Fruit fly (Drosophila melanogaster) whole organism, pupa: ENCODE data around the gene CG33791.

ENCODE experiments used
- CG10348 ChIP-seq: fragments of 200-800 bp; sonication (Bioruptor generic); IDR thresholded peaks from 2 replicates; pipeline ENCODE4 v1.3.6; 2022; ENCODE audit warnings: missing biosample characterization, missing genetic modification characterization
- CG12605 ChIP-seq: fragments of 200-800 bp; sonication (Bioruptor generic); IDR thresholded peaks from 2 replicates; pipeline ENCODE4 v1.3.6; 2022; ENCODE audit warnings: missing biosample characterization, missing genetic modification characterization
- CG13204 ChIP-seq: fragments of 200-800 bp; sonication (Bioruptor generic); optimal IDR thresholded peaks from 2 replicates; lab custom pipeline; 2018; ENCODE audit warnings: missing biosample characterization, mild to moderate bottlenecking, missing genetic modification characterization, moderate library complexity
- CG14655 ChIP-seq: fragments of 200-800 bp; sonication (Bioruptor generic); optimal IDR thresholded peaks from 3 replicates; lab custom pipeline; 2017; ENCODE audit warnings: mild to moderate bottlenecking, missing biosample characterization, missing genetic modification reagents, missing genetic modification characterization
- CG15710 ChIP-seq: fragments of 200-800 bp; sonication (Bioruptor generic); optimal IDR thresholded peaks from 2 replicates; lab custom pipeline; 2018; ENCODE audit warnings: missing biosample characterization, mild to moderate bottlenecking, missing genetic modification characterization, moderate library complexity
- CG17806 ChIP-seq: fragments of 200-800 bp; sonication (Bioruptor generic); optimal IDR thresholded peaks from 2 replicates; lab custom pipeline; 2018; ENCODE audit warnings: missing biosample characterization, mild to moderate bottlenecking, missing genetic modification characterization, moderate library complexity
- CG32121 ChIP-seq: fragments of 200-800 bp; sonication (Bioruptor generic); IDR thresholded peaks from 2 replicates; pipeline ENCODE4 v1.3.6; 2022; ENCODE audit warnings: missing biosample characterization, missing genetic modification characterization
- CG34367 ChIP-seq: fragments of 200-800 bp; sonication (Bioruptor generic); optimal IDR thresholded peaks from 2 replicates; lab custom pipeline; 2018; ENCODE audit warnings: missing biosample characterization, mild to moderate bottlenecking, missing genetic modification characterization
- CG4496 ChIP-seq: fragments of 200-800 bp; sonication (Bioruptor generic); IDR thresholded peaks from 3 replicates; pipeline ENCODE4 v1.3.6; 2022; ENCODE audit warnings: missing biosample characterization, missing genetic modification characterization
- CG8159 ChIP-seq: fragments of 200-800 bp; sonication (Bioruptor generic); optimal IDR thresholded peaks from 3 replicates; lab custom pipeline; 2018; ENCODE audit warnings: missing biosample characterization, mild to moderate bottlenecking, missing genetic modification characterization, moderate library complexity
- CG8301 ChIP-seq: fragments of 200-800 bp; sonication (Bioruptor generic); optimal IDR thresholded peaks from 2 replicates; lab custom pipeline; 2018; ENCODE audit warnings: missing biosample characterization, mild to moderate bottlenecking, missing genetic modification characterization
- CG9948 ChIP-seq: fragments of 200-800 bp; sonication (Bioruptor generic); optimal IDR thresholded peaks from 2 replicates; lab custom pipeline; 2018; ENCODE audit warnings: missing biosample characterization, mild to moderate bottlenecking, missing genetic modification characterization, moderate library complexity
- D1 ChIP-seq: fragments of 200-800 bp; sonication (Bioruptor generic); optimal IDR thresholded peaks from 2 replicates; lab custom pipeline; 2018; ENCODE audit warnings: missing biosample characterization, mild to moderate bottlenecking, missing genetic modification characterization, moderate library complexity
- EcR ChIP-seq: fragments of 200-800 bp; sonication (Bioruptor generic); optimal IDR thresholded peaks from 3 replicates; lab custom pipeline; 2019; ENCODE audit warnings: missing biosample characterization, missing genetic modification characterization, mild to moderate bottlenecking, moderate library complexity, missing genetic modification reagents
- Ets98B ChIP-seq: fragments of 200-800 bp; sonication (Bioruptor generic); IDR thresholded peaks from 2 replicates; pipeline ENCODE4 v1.3.6; 2022; ENCODE audit warnings: missing biosample characterization, missing genetic modification characterization
- Pif1A ChIP-seq: fragments of 200-800 bp; sonication (Bioruptor generic); optimal IDR thresholded peaks from 3 replicates; lab custom pipeline; 2016; ENCODE audit warnings: missing biosample characterization, missing genetic modification characterization
- Pif1B ChIP-seq: fragments of 200-800 bp; sonication (Bioruptor generic); optimal IDR thresholded peaks from 3 replicates; lab custom pipeline; 2016; ENCODE audit warnings: missing biosample characterization, missing genetic modification characterization
- Snoo ChIP-seq: fragments of 200-800 bp; sonication (Bioruptor generic); optimal IDR thresholded peaks from 3 replicates; lab custom pipeline; 2017; ENCODE audit warnings: missing biosample characterization, mild to moderate bottlenecking, missing genetic modification characterization, inconsistent platforms
- fd96Ca ChIP-seq: fragments of 200-800 bp; sonication (Bioruptor generic); IDR thresholded peaks from 3 replicates; pipeline ENCODE4 v1.3.6; 2022; ENCODE audit warnings: missing biosample characterization, missing genetic modification characterization
- gl ChIP-seq: fragments of 200-800 bp; sonication (Bioruptor generic); optimal IDR thresholded peaks from 2 replicates; lab custom pipeline; 2018; ENCODE audit warnings: missing biosample characterization, mild to moderate bottlenecking, missing genetic modification characterization
- rn ChIP-seq: fragments of 200-800 bp; sonication (Bioruptor generic); IDR thresholded peaks from 2 replicates; pipeline ENCODE4 v1.3.6; 2022; ENCODE audit warnings: missing biosample characterization, missing genetic modification characterization

CG33791 gene

DNA sequence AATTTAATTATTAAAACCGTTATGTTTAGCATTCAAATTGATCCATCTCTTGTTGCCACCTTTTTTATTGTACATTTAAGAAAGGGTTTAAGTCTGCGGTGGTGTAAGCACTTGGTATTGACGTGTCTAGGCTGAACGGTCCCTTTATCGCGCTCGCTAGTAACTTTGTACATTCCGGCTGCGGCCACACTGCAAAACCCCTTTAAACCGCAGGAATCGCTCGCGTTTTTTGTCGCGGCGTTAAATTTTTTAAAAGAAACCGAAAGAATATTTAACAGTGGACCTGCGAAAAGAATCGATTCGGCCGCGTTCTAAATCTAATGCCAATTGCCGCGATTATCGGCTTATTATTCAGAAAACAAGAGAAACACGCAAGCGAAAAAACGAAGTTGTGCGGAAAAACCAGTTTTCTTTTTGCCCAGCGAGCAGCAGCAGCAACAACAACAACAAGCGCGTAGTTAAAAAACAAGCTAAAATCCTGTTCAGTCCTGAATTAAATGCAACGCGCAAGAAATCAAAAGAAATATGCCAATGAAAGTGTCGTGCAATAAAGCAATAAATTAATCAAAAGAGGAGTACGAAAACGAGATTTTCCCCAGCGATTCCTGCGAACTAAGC lies 26.2 kb upstream of the CG33791 start, which contains the start of gene CG13917:
Gene CG13917, plus strand, starts transcription at position 211 of the 618 bp plus-strand sequence.
- TF ChIP-seq CG4496 (GFP tag; lab: Robert Waterston, UW) (no peak), CG15710 (tag; lab: Kevin White, UChicago) (no peak), CG13204 (GFP tag; lab: Kevin White, UChicago) (no peak), rn (no peak), gl (tag; lab: Kevin White, UChicago) (no peak), Pif1B (GFP tag; lab: Kevin White, UChicago) (no peak), CG12605 (GFP tag; lab: Robert Waterston, UW) (peak; percentile 51; the same call in 1 of the 2 replicates)
- TF ChIP-seq, all 21 proteins: peak for 1

DNA sequence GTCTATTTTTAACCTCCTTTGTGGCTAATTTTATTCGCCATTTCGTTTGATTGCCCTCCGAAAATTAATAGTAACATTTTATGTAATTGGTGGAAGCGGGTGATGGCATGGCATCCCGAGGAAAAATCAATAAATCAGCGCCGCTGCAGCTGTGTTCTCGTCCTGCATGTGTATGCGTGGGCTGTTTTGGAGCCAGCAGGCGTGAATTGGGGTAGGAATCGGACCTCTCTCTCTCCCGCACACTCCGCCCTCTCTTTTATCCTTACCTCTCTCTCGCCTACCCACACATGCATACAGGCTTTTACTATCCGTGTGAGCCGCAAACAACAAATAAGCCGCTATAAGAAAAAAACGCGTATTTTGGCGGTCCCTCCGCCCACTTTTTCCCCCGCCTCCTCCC lies 25.4 kb upstream of the CG33791 start:
- TF ChIP-seq Ets98B (GFP tag; lab: Robert Waterston, UW) (0 out of 2 replicates have a peak, but pooled peaks have one; percentile 10), gl (tag; lab: Kevin White, UChicago) (no peak)

DNA sequence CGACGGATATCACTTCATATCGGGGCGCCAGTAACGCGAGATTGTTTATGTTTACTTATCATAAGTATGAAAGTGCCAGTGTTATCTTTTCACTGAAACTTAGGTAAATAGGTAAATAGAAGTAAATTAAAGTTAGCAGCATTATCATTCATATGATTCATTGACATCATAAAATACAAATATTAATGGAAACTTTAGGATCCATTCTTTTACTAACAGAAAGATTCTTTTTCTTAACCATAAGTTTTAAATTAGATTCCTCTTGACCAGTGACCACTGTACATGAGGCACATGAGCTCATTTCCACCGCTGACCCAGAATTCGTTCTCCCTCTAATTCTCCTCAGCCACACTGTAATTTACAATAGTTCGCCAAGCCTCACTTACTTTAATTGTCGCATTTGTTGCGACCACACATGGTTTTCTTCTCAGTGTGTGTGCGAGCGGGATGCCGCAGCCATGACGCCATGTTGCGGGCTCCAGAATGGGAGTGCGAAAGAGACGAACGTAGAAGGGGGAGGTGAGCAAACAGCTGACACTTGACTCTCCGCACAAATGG lies 24.3 kb upstream of the CG33791 start:
- no peak for TF ChIP-seq rn
- no peak for TF ChIP-seq D1 (tag; lab: Kevin White, UChicago)
- no peak for TF ChIP-seq CG12605 (GFP tag; lab: Robert Waterston, UW)
- TF ChIP-seq CG8159 = peak; percentile 15
- TF ChIP-seq CG4496 (GFP tag; lab: Robert Waterston, UW) = peak; percentile 30; the same call in 1 of the 3 replicates
- TF ChIP-seq CG15710 (tag; lab: Kevin White, UChicago) = no peak
- TF ChIP-seq CG9948 (tag; lab: Kevin White, UChicago) = no peak
- no peak for TF ChIP-seq CG14655
- TF ChIP-seq CG32121 (GFP tag; lab: Robert Waterston, UW) = no peak
- 0 out of 2 replicates have a peak, but pooled peaks have one; percentile 11 for TF ChIP-seq Ets98B (GFP tag; lab: Robert Waterston, UW)
- no peak for TF ChIP-seq EcR (GFP tag; lab: Kevin White, UChicago)
- peak; percentile 16 for TF ChIP-seq CG8301 (tag; lab: Kevin White, UChicago)
- no peak for TF ChIP-seq CG13204 (GFP tag; lab: Kevin White, UChicago)
- TF ChIP-seq CG10348 (GFP tag; lab: Robert Waterston, UW) = no peak
- TF ChIP-seq Pif1A (GFP tag; lab: Kevin White, UChicago) = no peak
- no peak for TF ChIP-seq Pif1B (GFP tag; lab: Kevin White, UChicago)
- no peak for TF ChIP-seq CG34367 (tag; lab: Kevin White, UChicago)
- TF ChIP-seq, all 21 proteins: peak for 4

DNA sequence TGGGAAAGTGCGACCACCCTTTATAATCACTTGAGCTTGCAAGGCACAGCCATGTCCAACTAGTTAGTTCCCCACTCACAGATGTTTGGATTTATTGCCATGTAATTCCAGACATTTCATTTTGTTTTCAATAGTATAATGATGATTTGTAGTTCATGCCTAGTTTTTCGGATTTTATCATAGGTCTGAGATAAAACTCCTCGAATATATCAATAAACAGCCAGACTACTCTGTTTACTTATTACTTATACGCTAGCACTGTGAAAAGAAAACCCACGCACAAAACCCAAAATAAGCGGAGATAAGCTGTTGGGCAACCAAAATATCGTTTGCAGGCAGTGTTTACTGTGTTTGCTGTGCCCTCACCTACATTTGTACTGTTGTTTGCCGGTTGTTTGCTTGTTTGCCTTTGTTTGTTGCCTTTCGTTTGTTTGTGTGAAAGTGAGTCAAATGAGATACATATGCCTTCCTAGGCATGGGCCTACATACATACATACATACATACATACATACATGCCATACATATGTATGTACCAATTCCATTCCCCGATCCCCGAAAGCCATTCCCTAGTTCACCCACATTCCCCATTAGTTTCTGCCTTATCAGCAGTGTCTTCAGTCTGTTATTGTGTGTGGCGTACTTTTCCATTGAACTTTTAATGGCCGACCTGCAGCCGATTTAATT lies 23.4 kb upstream of the CG33791 start:
- TF ChIP-seq Ets98B (GFP tag; lab: Robert Waterston, UW) (peak; percentile 41), CG17806 (tag; lab: Kevin White, UChicago) (peak; percentile 36), gl (tag; lab: Kevin White, UChicago) (no peak), CG8301 (tag; lab: Kevin White, UChicago) (peak; percentile 36), CG32121 (GFP tag; lab: Robert Waterston, UW) (peak; percentile 38), CG4496 (GFP tag; lab: Robert Waterston, UW) (no peak), CG14655 (peak; percentile 51), CG10348 (GFP tag; lab: Robert Waterston, UW) (no peak), EcR (GFP tag; lab: Kevin White, UChicago) (peak; percentile 69), CG13204 (GFP tag; lab: Kevin White, UChicago) (no peak), Pif1A (GFP tag; lab: Kevin White, UChicago) (no peak), CG15710 (tag; lab: Kevin White, UChicago) (peak; percentile 38), rn (no peak), Pif1B (GFP tag; lab: Kevin White, UChicago) (no peak), CG9948 (tag; lab: Kevin White, UChicago) (peak; percentile 33), D1 (tag; lab: Kevin White, UChicago) (no peak), CG8159 (peak; percentile 36), CG34367 (tag; lab: Kevin White, UChicago) (peak; percentile 7), CG12605 (GFP tag; lab: Robert Waterston, UW) (no peak), fd96Ca (no peak), Snoo (tag; lab: Kevin White, UChicago) (no peak)
- TF ChIP-seq, all 21 proteins: peak for 10

DNA sequence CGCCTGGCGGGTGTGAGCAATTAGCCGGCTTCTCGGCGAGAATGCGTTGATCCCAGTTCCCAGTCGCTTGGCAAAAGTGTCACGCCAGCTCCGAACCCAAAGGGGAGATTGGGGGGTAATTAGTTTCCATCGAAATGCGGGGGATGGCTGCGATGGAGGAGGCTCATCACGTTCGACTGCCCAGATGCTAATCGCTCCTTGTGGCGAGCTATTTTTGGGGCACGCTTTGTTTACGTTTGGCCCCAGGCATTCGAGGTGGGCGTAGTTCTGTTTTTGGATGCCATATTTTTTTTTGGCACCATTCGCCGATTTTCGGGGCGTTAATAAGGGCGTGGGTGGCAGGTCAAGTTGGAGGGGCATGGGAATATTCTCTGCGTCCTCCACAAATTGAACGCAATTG lies 22.6 kb upstream of the CG33791 start:
- no peak for TF ChIP-seq fd96Ca
- TF ChIP-seq CG32121 (GFP tag; lab: Robert Waterston, UW) = 0 out of 2 replicates have a peak, but pooled peaks have one; percentile 13

dm6 chr3L:1580821-1581220 lies 21.9 kb upstream of the CG33791 start:
- no peak for TF ChIP-seq D1 (tag; lab: Kevin White, UChicago)
- TF ChIP-seq Pif1B (GFP tag; lab: Kevin White, UChicago) = no peak
- TF ChIP-seq CG4496 (GFP tag; lab: Robert Waterston, UW) = no peak
- no peak for TF ChIP-seq CG9948 (tag; lab: Kevin White, UChicago)
- TF ChIP-seq fd96Ca = no peak
